Worm (Caenorhabditis elegans): Measurements from ENCODE around the gene F14D7.8.

DNA sequence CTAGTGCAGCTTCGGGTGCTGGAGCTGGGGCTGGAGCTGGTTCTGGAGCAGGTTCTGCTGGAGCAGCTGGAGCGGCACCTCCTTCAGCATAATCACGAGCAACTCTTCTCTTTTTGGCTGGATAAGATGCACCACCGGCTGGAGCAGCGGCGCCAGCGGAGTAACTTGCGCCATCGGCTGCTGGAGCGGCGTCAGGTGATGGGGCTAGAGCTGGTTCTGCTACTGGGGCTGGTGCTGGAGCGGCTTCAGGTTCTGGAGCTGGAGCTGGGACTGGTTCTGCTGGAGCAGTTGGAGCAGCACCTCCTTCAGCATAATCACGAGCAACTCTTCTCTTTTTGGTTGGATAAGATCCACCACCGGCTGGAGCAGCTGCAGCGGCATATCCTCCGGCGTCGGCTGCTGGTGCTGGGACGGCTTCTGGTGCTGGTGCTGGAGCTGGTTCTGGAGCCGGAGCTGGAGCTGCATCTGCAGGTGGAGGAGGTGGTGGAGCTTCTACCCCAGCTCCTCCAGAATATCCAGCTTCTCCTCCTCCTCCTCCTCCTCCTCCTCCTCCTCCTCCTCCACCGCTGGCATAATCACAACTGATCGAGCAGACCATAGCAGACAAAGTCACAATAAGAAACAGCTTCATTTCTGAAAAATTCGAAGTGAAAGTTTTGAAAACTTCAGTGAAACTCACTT, 6.6 kb upstream of the F14D7.8 start, which contains the start of gene F47B8.13:
- TF ChIP-seq ZK546.5 (tag; optimal IDR thresholded peaks at IDR 0.05) = no peak
- TF ChIP-seq nhr-12 (tag; optimal IDR thresholded peaks at IDR 0.05) = no peak
- no peak for TF ChIP-seq fos-1 (tag; optimal IDR thresholded peaks at IDR 0.05)
- no peak for TF ChIP-seq zag-1 (tag; optimal IDR thresholded peaks at IDR 0.05)
- TF ChIP-seq nhr-25 (tag; optimal IDR thresholded peaks at IDR 0.05) = no peak
- TF ChIP-seq ceh-82 (tag; optimal IDR thresholded peaks at IDR 0.05) = no peak
- TF ChIP-seq elt-1 (tag; optimal IDR thresholded peaks at IDR 0.05) = no peak
- TF ChIP-seq snpc-4 (tag; optimal IDR thresholded peaks at IDR 0.05) = no peak
- TF ChIP-seq elt-3 (tag; optimal IDR thresholded peaks at IDR 0.05) = no peak
- TF ChIP-seq nhr-11 (tag; optimal IDR thresholded peaks at IDR 0.05) = no peak
- TF ChIP-seq unc-62 (GFP tag; optimal IDR thresholded peaks at IDR 0.05) = no peak

Measured in whole organism, L2 larva.